Fruit fly (Drosophila melanogaster) whole organism, prepupa: ENCODE results near the gene CG9674.
A peak's percentile ranks its signal among the peaks of the same experiment; 100 is the strongest.

Experiments
- CG8119 ChIP-seq: fragments of 200-800 bp; sonication (Bioruptor generic); IDR thresholded peaks from 3 replicates; pipeline ENCODE4 v1.3.6; 2022; ENCODE audit warnings: missing biosample characterization, missing genetic modification characterization
- Eip93F ChIP-seq: fragments of 200-800 bp; sonication (Bioruptor generic); optimal IDR thresholded peaks from 2 replicates; lab custom pipeline; 2016; ENCODE audit warnings: missing biosample characterization, mild to moderate bottlenecking, missing genetic modification characterization
- Hr39 ChIP-seq: fragments of 200-800 bp; sonication (Bioruptor generic); optimal IDR thresholded peaks from 2 replicates; lab custom pipeline; 2016; ENCODE audit warnings: missing biosample characterization, missing genetic modification characterization
- Smox ChIP-seq: fragments of 200-800 bp; sonication (Bioruptor generic); optimal IDR thresholded peaks from 3 replicates; lab custom pipeline; 2016; ENCODE audit warnings: missing biosample characterization, missing genetic modification characterization
- esn ChIP-seq: fragments of 200-800 bp; sonication (Bioruptor generic); optimal IDR thresholded peaks from 2 replicates; lab custom pipeline; 2016; ENCODE audit warnings: missing biosample characterization, mild to moderate bottlenecking, missing genetic modification characterization, moderate library complexity
- lz ChIP-seq: fragments of 200-800 bp; sonication (Bioruptor generic); optimal IDR thresholded peaks from 3 replicates; lab custom pipeline; 2016; ENCODE audit warnings: missing biosample characterization, missing genetic modification characterization
- topi ChIP-seq: fragments of 200-800 bp; sonication (Bioruptor generic); optimal IDR thresholded peaks from 3 replicates; lab custom pipeline; 2016; ENCODE audit warnings: missing biosample characterization, missing genetic modification characterization

dm6 chr3L:16765647-16766628 lies 41.6 kb downstream of the CG9674 start, which contains the start of gene Nrt:
- TF ChIP-seq Hr39 (GFP tag; lab: Kevin White, UChicago) (no peak), Eip93F (GFP tag; lab: Kevin White, UChicago) (no peak), esn (peak; percentile 66), CG8119 (peak; percentile 82), topi (GFP tag; lab: Kevin White, UChicago) (peak; percentile 25), Smox (peak; percentile 53), lz (GFP tag; lab: Kevin White, UChicago) (peak; percentile 17)
